Worm (Caenorhabditis elegans): ENCODE data around the gene ZK1098.11.

ce11 chrIII:9558463-9558862 is 2.1 kb downstream of the ZK1098.11 start, which contains the start of gene C48B4.6:
- TF ChIP-seq nhr-76 (tag; optimal IDR thresholded peaks at IDR 0.05) = no peak
- TF ChIP-seq fkh-10 (GFP tag; optimal IDR thresholded peaks at IDR 0.05) = no peak

Data from whole organism, L1 larva.